Worm (Caenorhabditis elegans): ENCODE data around the gene fkh-7.

ce11 chrIV:5590120-5590519 is 5.6 kb downstream of the fkh-7 start:
- TF ChIP-seq ztf-11 (tag; optimal IDR thresholded peaks at IDR 0.05) (no peak), zag-1 (tag; optimal IDR thresholded peaks at IDR 0.05) (no peak), madf-5 (GFP tag; IDR thresholded peaks at IDR 0.05) (no peak), tag-97 (GFP tag; IDR thresholded peaks at IDR 0.05) (no peak), ama-1 (optimal IDR thresholded peaks at IDR 0.05) (no peak), fos-1 (tag; optimal IDR thresholded peaks at IDR 0.05) (no peak), jun-1 (tag; optimal IDR thresholded peaks at IDR 0.05) (no peak), unc-62 (GFP tag; optimal IDR thresholded peaks at IDR 0.05 in 1 of 2) (no peak), unc-62 (tag; optimal IDR thresholded peaks at IDR 0.05) (no peak), tra-1 (GFP tag; IDR thresholded peaks at IDR 0.05) (no peak), gei-8 (GFP tag; optimal IDR thresholded peaks at IDR 0.05) (no peak), hlh-30 (tag; optimal IDR thresholded peaks at IDR 0.05; ENCODE audit: insufficient read depth) (peak; percentile 96), ceh-20 (GFP tag; IDR thresholded peaks at IDR 0.05) (no peak), unc-39 (tag; optimal IDR thresholded peaks at IDR 0.05) (no peak)

Data from whole organism, L4 larva.